Fruit fly (Drosophila melanogaster) ovary, adult (tissue): ENCODE measurements around the gene atk.
"Not testable (repeated sequence)": the region's sequence is repeated elsewhere in the genome, so short reads cannot be mapped to it uniquely, and the experiment has no call there.

Experiments used
- CG17801 ChIP-seq: fragments of 200-800 bp; optimal IDR thresholded peaks from 2 replicates; lab custom pipeline; 2019; ENCODE audit warnings: missing biosample characterization, mild to moderate bottlenecking, missing genetic modification characterization, moderate library complexity; ENCODE audit not compliant: partially characterized antibody

Gene atk

DNA sequence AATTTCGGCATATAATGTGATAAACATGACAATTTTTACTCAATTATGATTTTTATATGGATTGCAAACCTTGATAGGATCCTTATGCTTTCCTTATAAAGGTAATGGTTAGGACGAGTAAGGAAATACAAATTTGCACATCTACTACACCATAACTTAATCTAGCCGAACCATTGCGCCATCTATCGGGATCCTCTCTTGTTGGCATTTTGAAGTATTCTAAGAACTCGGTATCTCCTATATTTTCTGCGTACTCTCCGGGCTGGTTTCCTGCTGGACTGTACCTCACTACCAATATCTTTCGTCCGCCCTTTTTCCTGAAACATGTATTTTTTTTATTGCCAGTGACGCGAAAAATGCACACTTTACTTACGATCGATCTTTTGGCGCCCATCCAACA is at the start of gene atk:
Gene atk, minus strand, starts transcription at position 186 of the 400 bp plus-strand sequence.
- TF ChIP-seq CG17801 (GFP tag; lab: Kevin White, UChicago) = no peak

DNA sequence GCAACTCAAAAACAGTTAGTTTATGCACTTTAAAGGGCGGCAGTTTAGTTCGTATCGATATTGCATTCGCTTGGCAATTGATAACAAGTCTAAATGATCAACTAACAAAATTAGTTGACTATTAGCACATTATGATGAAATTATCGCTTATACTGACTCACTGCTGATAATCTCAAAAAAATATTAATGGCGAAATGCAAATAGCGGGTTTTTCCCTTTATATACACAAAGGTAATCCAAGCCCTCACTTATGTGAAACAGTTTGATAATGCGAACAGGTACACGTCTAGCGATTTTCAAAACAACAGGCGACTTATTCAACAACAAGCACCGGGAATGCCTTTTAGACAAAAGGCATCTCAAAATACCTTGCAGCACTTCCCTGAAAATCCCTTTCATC is 49.4 kb upstream of the atk start:
- TF ChIP-seq CG17801 (GFP tag; lab: Kevin White, UChicago) = no peak

DNA sequence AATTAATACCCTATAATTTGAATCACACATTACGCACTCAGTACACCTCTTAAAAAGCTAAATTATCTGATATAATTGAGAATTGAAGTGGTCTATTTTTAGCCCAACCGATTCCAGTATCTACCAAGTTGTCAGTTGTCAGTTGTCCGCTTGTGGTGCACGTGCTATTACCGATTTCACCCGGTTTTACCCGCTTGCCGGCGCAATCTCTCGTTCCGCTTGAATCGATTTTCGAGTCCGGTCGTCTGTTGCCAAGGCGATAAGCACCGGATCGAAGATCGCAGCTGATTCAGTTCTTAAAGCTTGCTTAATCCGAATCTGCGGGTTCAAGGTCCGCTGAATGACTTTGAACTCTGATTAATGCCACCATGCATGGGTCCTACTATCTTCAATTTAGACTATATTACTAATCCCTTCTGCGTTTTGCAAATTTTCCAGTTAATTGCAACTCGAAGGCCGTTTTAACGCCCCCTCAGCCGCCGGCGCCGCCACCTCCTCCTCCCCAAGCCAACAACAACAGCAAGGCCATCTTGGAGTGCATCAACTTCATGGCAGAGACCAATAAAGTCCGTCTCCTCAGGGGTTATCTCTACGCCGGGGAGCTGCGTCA is 46.9 kb upstream of the atk start:
- no peak for TF ChIP-seq CG17801 (GFP tag; lab: Kevin White, UChicago)

DNA sequence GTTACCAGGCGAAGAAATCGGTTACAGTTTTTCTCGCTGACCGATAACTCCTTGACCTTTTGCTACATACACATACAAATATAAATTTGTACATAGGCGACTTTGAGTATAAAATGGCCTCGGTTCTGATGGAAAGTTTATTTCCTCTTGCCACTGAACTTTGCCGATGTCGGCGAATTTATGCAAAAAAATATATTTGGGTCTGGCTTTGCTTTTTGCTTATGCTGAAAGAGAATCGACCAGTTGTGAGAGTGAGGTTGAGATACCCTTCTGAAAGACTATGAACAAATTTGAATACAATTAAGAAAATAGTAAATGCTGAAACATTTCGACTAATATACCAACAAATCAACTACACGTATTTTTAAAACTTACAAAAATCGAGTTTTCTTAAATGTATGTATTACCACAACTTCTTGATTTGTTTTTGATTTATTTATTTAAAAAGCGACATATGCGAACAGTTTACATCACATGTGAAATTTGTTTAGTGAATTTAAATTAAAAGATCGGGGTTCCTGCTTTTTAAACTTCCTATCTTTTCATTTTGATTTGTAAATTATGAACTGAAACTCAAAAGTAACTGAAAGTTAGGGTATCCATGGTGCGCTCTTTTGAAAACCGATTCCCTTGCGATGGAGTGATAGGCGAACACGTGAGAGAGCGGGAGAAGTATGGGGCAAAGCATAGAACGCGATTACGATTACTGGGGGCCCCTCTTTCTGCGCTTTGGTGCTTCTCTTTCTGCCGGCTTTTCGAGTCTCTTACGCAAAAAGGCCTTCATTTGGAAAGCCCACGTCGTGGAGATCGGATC is 44.7 kb upstream of the atk start:
- peak; percentile 72 for TF ChIP-seq CG17801 (GFP tag; lab: Kevin White, UChicago)

DNA sequence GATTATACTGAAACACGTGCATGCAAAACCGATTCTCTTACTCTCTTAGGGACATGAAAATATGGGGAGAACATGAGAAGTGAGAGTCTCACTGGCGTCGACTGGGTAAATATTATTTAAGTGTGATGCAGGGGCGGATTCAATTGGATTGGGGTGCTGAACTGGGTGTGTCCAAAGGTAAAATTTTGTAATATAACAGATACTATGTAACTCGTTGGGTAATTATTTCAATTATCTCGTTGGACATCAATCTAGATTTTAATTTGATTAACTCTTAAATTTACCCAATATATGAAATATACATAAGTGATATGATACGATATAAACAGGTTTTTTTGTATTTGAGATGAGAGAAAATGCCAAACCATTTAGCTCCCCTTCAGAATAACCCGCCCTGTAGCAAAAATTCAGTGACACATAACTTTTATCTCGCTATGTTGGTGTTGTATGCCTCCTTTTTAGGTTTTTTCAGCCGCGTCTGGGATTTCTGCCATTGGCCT is 43.5 kb upstream of the atk start:
- peak; percentile 85 for TF ChIP-seq CG17801 (GFP tag; lab: Kevin White, UChicago)

DNA sequence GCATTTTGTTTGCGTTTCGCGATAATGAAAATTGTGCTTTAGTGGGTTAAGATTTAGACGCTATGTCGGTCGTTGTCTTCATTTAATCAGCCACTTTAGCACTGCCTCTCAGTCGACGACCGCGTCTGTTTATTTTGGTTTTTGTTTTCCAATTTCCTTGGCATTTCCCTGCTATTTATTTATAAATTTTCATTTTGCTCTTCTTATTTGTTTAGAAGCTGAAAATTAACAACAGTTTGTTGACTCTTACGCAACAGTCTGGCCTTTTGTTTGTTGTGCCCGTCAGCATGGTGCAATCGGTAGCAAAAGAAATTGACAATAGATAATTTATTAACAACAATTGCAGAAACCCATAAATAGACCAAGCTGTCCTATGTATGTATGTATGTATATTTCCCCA is 42.9 kb upstream of the atk start:
- TF ChIP-seq CG17801 (GFP tag; lab: Kevin White, UChicago) = no peak

DNA sequence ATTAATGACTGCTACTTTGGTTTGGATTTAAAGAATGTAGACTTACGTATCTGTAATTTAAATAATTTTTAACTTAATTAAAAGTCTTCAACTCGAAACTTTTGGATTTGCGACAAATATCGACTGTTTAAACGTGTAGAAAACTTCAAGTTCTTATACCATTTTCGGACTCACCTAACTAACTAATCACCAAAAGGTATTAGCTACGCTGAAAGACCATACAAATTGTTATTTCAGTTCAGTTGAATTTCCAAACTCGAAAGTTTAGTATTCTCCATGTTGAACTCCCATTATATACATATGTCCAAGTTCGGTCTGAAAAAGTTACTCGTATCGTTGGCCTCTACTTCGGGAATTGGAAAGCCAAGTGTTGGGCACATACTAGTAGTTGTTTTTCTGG is 41.1 kb upstream of the atk start, which contains the start of gene CG5078:
Gene CG5078, plus strand, starts transcription at position 301 of the 400 bp plus-strand sequence.
- TF ChIP-seq CG17801 (GFP tag; lab: Kevin White, UChicago) = no peak

DNA sequence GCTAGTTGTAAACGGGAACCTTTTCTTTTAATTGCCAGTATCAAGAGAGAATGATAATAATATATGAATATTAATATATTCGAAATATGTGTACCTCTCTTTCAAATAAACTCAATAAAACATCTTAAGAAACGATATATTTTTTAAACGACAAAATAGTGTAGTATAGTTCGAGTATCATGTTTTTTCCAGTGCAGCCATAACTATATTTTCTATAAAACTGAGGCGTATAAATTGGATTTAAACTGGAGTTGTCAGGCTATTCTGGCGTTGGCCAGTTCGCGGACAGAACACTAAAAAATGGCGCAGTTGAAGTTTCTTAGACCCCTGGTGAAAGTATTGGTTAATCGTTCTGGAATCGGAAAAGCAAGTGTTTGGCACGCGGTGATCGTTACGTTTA is 39.2 kb upstream of the atk start, which contains the start of gene CG17637:
Gene CG17637, plus strand, starts transcription at position 301 of the 400 bp plus-strand sequence.
- not testable (repeated sequence) for TF ChIP-seq CG17801 (GFP tag; lab: Kevin White, UChicago)

DNA sequence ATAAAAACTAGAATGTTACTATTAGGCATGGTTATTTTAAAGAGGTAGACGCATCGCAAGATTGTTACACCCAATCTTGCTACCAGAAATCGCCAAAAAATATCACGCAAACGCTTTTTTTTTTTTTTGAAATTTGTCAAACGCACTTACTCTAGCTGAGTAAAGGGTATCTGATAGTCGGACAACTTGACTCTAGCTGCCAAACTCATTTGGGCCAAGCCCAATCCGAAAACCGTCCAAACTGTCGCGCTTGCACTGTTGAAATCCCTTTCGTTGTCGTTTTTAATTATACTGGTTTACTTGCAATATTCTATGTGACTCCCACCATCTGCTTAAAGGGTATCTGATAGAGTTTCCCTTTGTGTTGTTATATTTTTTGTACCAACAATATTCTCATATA is 38.6 kb upstream of the atk start:
- TF ChIP-seq CG17801 (GFP tag; lab: Kevin White, UChicago) = no peak

DNA sequence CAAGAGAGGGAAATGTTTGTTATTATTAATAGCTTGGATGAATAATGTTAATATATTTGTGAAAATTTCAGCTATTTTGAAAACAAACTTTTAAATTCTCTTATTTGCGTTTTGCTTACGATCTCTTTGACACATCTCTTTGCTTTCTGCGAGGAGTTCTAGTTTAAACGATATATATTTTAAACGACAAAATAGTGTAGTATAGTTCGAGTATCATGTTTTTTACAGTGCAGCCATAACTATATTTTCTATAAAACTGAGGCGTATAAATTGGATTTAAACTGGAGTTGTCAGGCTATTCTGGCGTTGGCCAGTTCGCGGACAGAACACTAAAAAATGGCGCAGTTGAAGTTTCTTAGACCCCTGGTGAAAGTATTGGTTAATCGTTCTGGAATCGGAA is 34.9 kb upstream of the atk start, which contains the start of gene CG18281:
Gene CG18281, plus strand, starts transcription at position 301 of the 400 bp plus-strand sequence.
- not testable (repeated sequence) for TF ChIP-seq CG17801 (GFP tag; lab: Kevin White, UChicago)

DNA sequence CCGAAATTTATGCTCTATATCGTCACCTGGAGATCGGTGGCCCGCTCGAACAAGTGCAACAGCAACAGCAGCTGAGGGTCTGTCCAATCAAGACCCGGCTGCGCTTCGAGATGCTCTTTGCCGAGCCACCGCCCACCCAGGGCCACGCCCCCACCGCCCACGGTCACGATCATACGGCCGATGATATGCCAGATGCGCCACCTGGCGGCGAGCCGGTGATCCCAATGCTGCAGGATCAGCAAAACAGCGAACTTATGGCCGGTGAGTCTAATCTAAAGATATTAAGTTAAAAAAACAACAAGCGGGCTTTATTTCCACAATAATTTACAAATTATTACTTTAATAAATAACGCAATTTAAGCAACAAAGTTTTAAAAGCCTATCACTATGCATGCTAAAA is 33.5 kb upstream of the atk start:
- no peak for TF ChIP-seq CG17801 (GFP tag; lab: Kevin White, UChicago)

DNA sequence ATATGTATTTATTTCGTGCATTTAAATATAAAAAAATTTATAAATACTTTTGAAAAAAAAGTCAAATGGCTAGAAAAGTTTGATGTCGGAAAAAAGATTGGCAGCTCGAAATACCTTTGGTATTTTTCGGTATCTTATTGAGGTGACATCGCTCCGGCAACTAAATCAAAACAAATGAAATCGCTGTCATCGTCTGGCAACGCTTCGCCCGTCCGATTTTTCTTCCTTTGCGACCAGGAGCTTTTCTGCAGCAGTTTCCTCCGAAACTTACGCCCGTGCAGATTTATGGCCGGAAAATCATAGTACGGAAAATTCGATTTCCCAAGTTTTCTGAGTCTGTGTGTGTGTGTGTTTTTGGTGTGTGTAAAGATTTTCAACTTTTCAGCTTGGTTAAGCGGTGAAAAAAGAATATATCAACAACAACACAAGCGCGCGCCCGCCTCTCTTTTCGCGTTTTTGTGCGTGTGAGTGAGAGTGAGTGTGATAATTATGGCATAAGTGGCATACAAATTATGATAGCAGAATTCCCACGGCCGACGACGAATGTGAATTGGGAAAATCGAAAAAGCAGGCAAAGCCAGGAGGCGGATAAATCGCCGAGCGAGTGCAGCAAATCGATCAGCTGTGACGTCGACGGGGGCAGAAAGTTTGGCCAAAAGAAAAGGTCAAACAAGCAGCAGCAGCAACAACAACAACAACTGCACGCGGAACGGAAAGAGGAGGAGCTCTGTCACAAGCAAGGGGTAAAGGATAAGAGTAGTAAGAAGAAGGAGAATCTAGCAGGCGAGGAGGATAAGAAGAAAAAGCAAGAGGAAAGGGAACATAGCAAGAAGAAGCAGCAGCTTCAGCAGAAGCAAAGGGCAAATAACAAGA is 32.7 kb upstream of the atk start, which contains the start of gene CG32425:
Gene CG32425, plus strand, starts transcription at position 200 of the 873 bp plus-strand sequence.
- TF ChIP-seq CG17801 (GFP tag; lab: Kevin White, UChicago) = no peak

DNA sequence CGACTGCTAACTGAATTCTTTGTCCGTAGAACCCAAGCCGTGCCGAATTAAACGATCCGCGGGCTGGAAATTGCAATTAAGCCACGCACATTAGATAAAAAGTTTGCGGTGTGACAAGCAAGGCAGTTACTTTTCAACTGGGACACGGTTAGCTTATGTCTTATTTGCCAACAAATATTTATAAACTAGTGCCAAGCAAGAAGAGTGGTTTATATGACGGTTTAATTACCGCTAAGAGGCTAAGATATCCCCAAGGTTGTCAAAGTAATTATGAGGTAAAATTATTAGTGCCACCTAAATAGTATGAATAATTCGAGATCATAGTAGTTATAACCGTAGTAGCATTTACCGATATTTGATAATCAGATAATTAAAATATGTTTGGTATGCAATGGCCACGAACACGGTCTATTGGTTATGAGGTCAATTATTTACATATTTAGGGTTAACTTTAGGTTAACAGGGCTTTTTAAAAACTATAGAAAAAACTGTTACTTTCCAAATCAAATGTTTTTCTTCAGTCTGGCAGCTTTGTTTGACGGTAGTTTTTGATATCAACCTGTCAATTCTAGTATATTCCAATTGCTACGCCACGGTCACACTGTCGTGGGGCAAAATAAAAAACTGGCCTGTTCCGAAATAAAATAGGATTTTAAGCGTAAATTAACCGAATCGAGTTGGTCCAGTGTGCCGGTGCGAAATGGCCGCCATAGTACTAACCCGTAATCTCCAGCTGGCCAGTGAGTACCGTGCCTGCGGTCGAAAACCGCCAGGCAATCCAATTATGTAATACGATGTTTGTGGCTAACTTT is 30.3 kb upstream of the atk start, which contains the start of gene ZnT77C:
Gene ZnT77C, minus strand, starts transcription at position 142 of the 812 bp plus-strand sequence.
- TF ChIP-seq CG17801 (GFP tag; lab: Kevin White, UChicago) = no peak

DNA sequence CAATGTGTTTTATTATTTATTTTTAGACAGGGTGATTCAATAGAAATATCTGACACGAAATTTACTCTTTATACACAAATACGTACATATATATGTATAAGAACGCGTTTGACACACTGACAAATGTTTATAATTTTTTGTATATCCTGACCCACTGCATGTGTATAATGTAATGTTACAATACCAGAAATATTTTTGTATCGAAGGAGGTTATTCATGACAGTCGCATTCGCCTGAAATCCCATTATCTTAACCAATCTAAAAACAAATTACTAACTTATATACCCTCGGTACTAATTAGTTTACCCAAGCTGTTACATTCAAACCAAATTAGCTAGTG is 29.6 kb upstream of the atk start:
- no peak for TF ChIP-seq CG17801 (GFP tag; lab: Kevin White, UChicago)
